ENCODE assay signal across 4 fruit fly cellular contexts in the genomic region with DNA sequence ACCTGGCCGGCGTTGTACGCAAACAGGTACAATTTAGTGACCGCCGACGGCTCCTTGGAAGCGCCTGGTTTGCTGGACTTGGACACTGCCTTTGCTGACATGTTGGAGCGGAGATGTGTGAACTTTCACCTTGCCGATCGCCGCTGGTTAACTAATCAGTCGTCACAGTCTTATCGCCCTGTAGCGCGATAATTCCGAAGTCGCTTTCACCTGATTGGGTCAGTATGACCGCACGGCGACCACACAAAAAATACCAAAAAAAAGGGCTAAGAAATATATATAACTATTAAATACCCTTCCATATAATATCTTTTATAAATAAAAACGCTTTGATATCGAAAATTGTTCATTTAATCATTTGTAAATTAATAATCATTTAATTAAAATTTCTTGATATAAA.
A peak's percentile ranks its signal among the peaks of the same experiment; 100 is the strongest.
TF ChIP-seq lines count a peak whose summit lies in the region.

Gene Hacd1, minus strand, starts transcription at position 216 of the 400 bp plus-strand sequence.

- no peak for TF ChIP-seq CTCF in whole organism, embryonic (GFP tag; optimal IDR thresholded peaks at IDR 0.05; lab: Kevin White, UChicago)

TF ChIP-seq in whole organism, adult, 20 proteins besides CTCF, POLR2A, EP300 and RAD21:
- TF ChIP-seq CG1620 (GFP tag; optimal IDR thresholded peaks at IDR 0.05; lab: Kevin White, UChicago) = no peak
- no peak for TF ChIP-seq CG14711 (tag; optimal IDR thresholded peaks at IDR 0.05; lab: Kevin White, UChicago)
- TF ChIP-seq bab1 (GFP tag; optimal IDR thresholded peaks at IDR 0.05; lab: Kevin White, UChicago) = peak; percentile 38
- TF ChIP-seq cic (GFP tag; optimal IDR thresholded peaks at IDR 0.05; lab: Kevin White, UChicago) = peak; percentile 69
- peak; percentile 5 for TF ChIP-seq Mnt (GFP tag; optimal IDR thresholded peaks at IDR 0.05; lab: Kevin White, UChicago)
- peak; percentile 17 for TF ChIP-seq CG33017 (tag; optimal IDR thresholded peaks at IDR 0.05; lab: Kevin White, UChicago)
- peak; percentile 41 for TF ChIP-seq CG7045 (GFP tag; optimal IDR thresholded peaks at IDR 0.05; lab: Kevin White, UChicago)
- TF ChIP-seq CG12768 (GFP tag; optimal IDR thresholded peaks at IDR 0.05; lab: Kevin White, UChicago) = peak; percentile 70

TF ChIP-seq in whole organism, embryonic, 481 proteins besides CTCF, POLR2A, EP300 and RAD21 (continues in another document):
- TF ChIP-seq CG30431 (GFP tag; optimal IDR thresholded peaks at IDR 0.05; lab: Kevin White, UChicago) = no peak
- peak; percentile 7 for TF ChIP-seq mirr (GFP tag; optimal IDR thresholded peaks at IDR 0.05; lab: Kevin White, UChicago)
- peak; percentile 8 for TF ChIP-seq Deaf1 (tag; optimal IDR thresholded peaks at IDR 0.05; lab: Kevin White, UChicago)
- TF ChIP-seq CG2712 (tag; optimal IDR thresholded peaks at IDR 0.05; lab: Kevin White, UChicago) = peak; percentile 12
- TF ChIP-seq Med (GFP tag; lab: Kevin White, UChicago) = peak; percentile 64
- TF ChIP-seq pzg (GFP tag; optimal IDR thresholded peaks at IDR 0.05; lab: Kevin White, UChicago) = peak; percentile 10
- TF ChIP-seq MESR4 (GFP tag; optimal IDR thresholded peaks at IDR 0.05; lab: Kevin White, UChicago) = peak; percentile 74
- peak in 1 of 3 experiments; percentile 4 for TF ChIP-seq Stat92E (GFP tag; optimal IDR thresholded peaks at IDR 0.05; lab: Kevin White, UChicago)
- no peak for TF ChIP-seq danr (GFP tag; IDR thresholded peaks at IDR 0.05; lab: Robert Waterston, UW)
- TF ChIP-seq Nf-YC (tag; optimal IDR thresholded peaks at IDR 0.05; lab: Kevin White, UChicago) = peak; percentile 76
- peak; percentile 1 for TF ChIP-seq CG17829 (tag; optimal IDR thresholded peaks at IDR 0.05; lab: Kevin White, UChicago)
- peak in 1 of 2 experiments; percentile 42 for TF ChIP-seq crp (GFP tag; optimal IDR thresholded peaks at IDR 0.05; lab: Kevin White, UChicago)
- TF ChIP-seq lmd (GFP tag; IDR thresholded peaks at IDR 0.05; lab: Robert Waterston, UW) = no peak
- peak; percentile 99 for TF ChIP-seq D19A (tag; optimal IDR thresholded peaks at IDR 0.05; lab: Kevin White, UChicago)
- peak; percentile 62 for TF ChIP-seq CG9797 (GFP tag; optimal IDR thresholded peaks at IDR 0.05; lab: Kevin White, UChicago)
- TF ChIP-seq dpn (GFP tag; optimal IDR thresholded peaks at IDR 0.05; lab: Kevin White, UChicago) = no peak
- TF ChIP-seq hth (optimal IDR thresholded peaks at IDR 0.05; lab: Kevin White, UChicago) = no peak
- TF ChIP-seq Pdp1 (GFP tag; optimal IDR thresholded peaks at IDR 0.05; lab: Kevin White, UChicago) = peak in 1 of 2 experiments; percentile 53
- peak; percentile 4 for TF ChIP-seq CG17385 (GFP tag; optimal IDR thresholded peaks at IDR 0.05; lab: Kevin White, UChicago)
- peak; percentile 52 for TF ChIP-seq exex (tag; optimal IDR thresholded peaks at IDR 0.05; lab: Kevin White, UChicago)
- TF ChIP-seq CG8290 (GFP tag; optimal IDR thresholded peaks at IDR 0.05; lab: Kevin White, UChicago) = no peak
- TF ChIP-seq CG8290 (tag; optimal IDR thresholded peaks at IDR 0.05; lab: Kevin White, UChicago) = peak in 1 of 2 experiments; percentile 14
- TF ChIP-seq gfzf (GFP tag; optimal IDR thresholded peaks at IDR 0.05; lab: Kevin White, UChicago) = peak; percentile 51
- TF ChIP-seq stwl (tag; optimal IDR thresholded peaks at IDR 0.05; lab: Kevin White, UChicago) = peak; percentile 19
- peak; percentile 27 for TF ChIP-seq CG34376 (GFP tag; optimal IDR thresholded peaks at IDR 0.05; lab: Kevin White, UChicago)
- peak; percentile 45 for TF ChIP-seq Blimp-1 (GFP tag; optimal IDR thresholded peaks at IDR 0.05; lab: Kevin White, UChicago)

TF ChIP-seq in whole organism, prepupa, 60 proteins besides CTCF, POLR2A, EP300 and RAD21:
- TF ChIP-seq Hr38 (GFP tag; optimal IDR thresholded peaks at IDR 0.05; lab: Kevin White, UChicago) (no peak), CG11294 (GFP tag; IDR thresholded peaks at IDR 0.05; lab: Robert Waterston, UW) (no peak), CG11902 (GFP tag; optimal IDR thresholded peaks at IDR 0.05; lab: Kevin White, UChicago) (no peak), esn (GFP tag; optimal IDR thresholded peaks at IDR 0.05; lab: Kevin White, UChicago) (no peak), CG3032 (tag; optimal IDR thresholded peaks at IDR 0.05; lab: Kevin White, UChicago) (no peak), Ets21C (GFP tag; optimal IDR thresholded peaks at IDR 0.05; lab: Kevin White, UChicago) (no peak), Lpt (GFP tag; optimal IDR thresholded peaks at IDR 0.05; lab: Kevin White, UChicago) (no peak), svp (GFP tag; lab: Kevin White, UChicago) (peak; percentile 92)

TF ChIP-seq in whole organism, wandering third instar larva, 38 proteins besides CTCF, POLR2A, EP300 and RAD21:
- TF ChIP-seq Rel (GFP tag; optimal IDR thresholded peaks at IDR 0.05; lab: Kevin White, UChicago) (no peak), Rel (tag; optimal IDR thresholded peaks at IDR 0.05; lab: Kevin White, UChicago) (peak; percentile 7), HLH106 (tag; optimal IDR thresholded peaks at IDR 0.05; lab: Kevin White, UChicago) (no peak)
